Fruit fly (Drosophila melanogaster) whole organism, larva: ENCODE data around the gene Cyp28c1.

Experiments
- noc ChIP-seq: fragments of 200-800 bp; sonication (Bioruptor generic); optimal IDR thresholded peaks from 3 replicates; lab custom pipeline; 2019; ENCODE audit warnings: missing biosample characterization, mild to moderate bottlenecking, missing genetic modification characterization, moderate library complexity

The Cyp28c1 gene

dm6 chrX:11888142-11888541 is 48.7 kb downstream of the Cyp28c1 start, which contains the start of gene CG1840:
Gene CG1840, plus strand, starts transcription at chrX:11888352.
- no peak for TF ChIP-seq noc (tag; lab: Kevin White, UChicago)
